Worm (Caenorhabditis elegans): ENCODE data around the gene F42C5.6.

DNA sequence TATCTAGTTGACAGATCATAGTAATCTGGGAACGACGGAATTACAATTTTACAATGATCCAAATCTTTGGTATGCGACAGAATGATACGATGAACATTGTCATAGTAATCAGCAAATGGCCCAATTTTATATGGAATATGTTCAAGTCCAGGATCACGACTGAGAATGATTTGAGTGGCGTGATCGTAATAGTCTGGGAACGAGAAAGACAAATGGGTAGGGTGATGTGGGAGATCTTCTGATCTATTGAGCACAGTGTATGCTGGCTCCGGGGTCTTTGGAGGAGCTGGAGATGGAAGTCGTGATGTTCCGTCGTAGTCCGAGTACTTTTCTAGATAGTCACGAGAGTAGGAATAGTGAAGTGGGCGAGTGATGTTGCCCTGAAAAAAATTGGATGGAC is 15.0 kb upstream of the F42C5.6 start:
- TF ChIP-seq unc-120 (tag; optimal IDR thresholded peaks at IDR 0.05; ENCODE audit: poor library complexity, severe bottlenecking) (no peak), pha-4 (tag; optimal IDR thresholded peaks at IDR 0.05) (no peak), ces-1 (GFP tag; optimal IDR thresholded peaks at IDR 0.05) (no peak), lin-13 (tag; optimal IDR thresholded peaks at IDR 0.05) (no peak), nhr-76 (tag; optimal IDR thresholded peaks at IDR 0.05) (no peak), unc-62 (GFP tag; optimal IDR thresholded peaks at IDR 0.05) (no peak), drap-1 (GFP tag; optimal IDR thresholded peaks at IDR 0.05) (no peak), lsy-2 (tag; optimal IDR thresholded peaks at IDR 0.05) (no peak)

Measured in whole organism, mixed stage, embryonic.